Worm (Caenorhabditis elegans) whole organism, L3 larva: Measurements from ENCODE around the gene ncs-7.
A peak's percentile ranks its signal among the peaks of the same experiment; 100 is the strongest.

Experiments
- R02D3.7 ChIP-seq: fragments of 150-350 bp; optimal IDR thresholded peaks from 2 replicates; lab custom pipeline; 2014; ENCODE audit warnings: missing biosample characterization, missing genetic modification characterization
- ZK546.5 ChIP-seq: sonication (generic microtip); optimal IDR thresholded peaks from 2 replicates; lab custom pipeline; 2017; ENCODE audit warnings: missing biosample characterization, missing genetic modification characterization
- aly-2 ChIP-seq: fragments of 150-350 bp; optimal IDR thresholded peaks from 2 replicates; lab custom pipeline; 2014; ENCODE audit warnings: missing biosample characterization, missing genetic modification characterization
- ama-1 ChIP-seq: fragments of 150-350 bp; optimal IDR thresholded peaks from 2 replicates; lab custom pipeline; 2018
- ceh-16 ChIP-seq: sonication (generic microtip); optimal IDR thresholded peaks from 2 replicates; lab custom pipeline; 2017; ENCODE audit warnings: missing biosample characterization, missing genetic modification characterization
- ceh-28 ChIP-seq: fragments of 150-350 bp; optimal IDR thresholded peaks from 2 replicates; lab custom pipeline; 2014; ENCODE audit warnings: missing biosample characterization, missing genetic modification reagents, missing genetic modification characterization
- ceh-82 ChIP-seq: fragments of 150-350 bp; optimal IDR thresholded peaks from 2 replicates; lab custom pipeline; 2014; ENCODE audit warnings: missing biosample characterization, missing genetic modification characterization
- ceh-9 ChIP-seq: sonication (generic microtip); optimal IDR thresholded peaks from 2 replicates; lab custom pipeline; 2018; ENCODE audit warnings: missing biosample characterization, missing genetic modification characterization
- daf-12 ChIP-seq: fragments of 150-350 bp; optimal IDR thresholded peaks from 2 replicates; lab custom pipeline; 2014; ENCODE audit warnings: missing biosample characterization, missing genetic modification reagents, missing genetic modification characterization
- egl-27 ChIP-seq: sonication (generic microtip); optimal IDR thresholded peaks from 4 replicates; lab custom pipeline; 2017; ENCODE audit warnings: missing biosample characterization, missing genetic modification reagents, missing genetic modification characterization
- egl-5 ChIP-seq: fragments of 150-350 bp; optimal IDR thresholded peaks from 2 replicates; lab custom pipeline; 2017; ENCODE audit warnings: missing biosample characterization, missing genetic modification reagents, missing genetic modification characterization, inconsistent platforms
- elt-2 ChIP-seq: sonication (generic microtip); optimal IDR thresholded peaks from 2 replicates; lab custom pipeline; 2016; ENCODE audit warnings: missing genetic modification reagents, mild to moderate bottlenecking, missing genetic modification characterization, missing compliant biosample characterization
- elt-3 ChIP-seq, 3 experiments: fragments of 150-350 bp in 1 of 3; sonication (generic microtip) in 2 of 3; optimal IDR thresholded peaks; 2 replicates in 2 of 3; 4 replicates in 1 of 3; lab custom pipeline; 2014 to 2017; ENCODE audit warnings: missing biosample characterization in 3 of 3, missing genetic modification characterization in 3 of 3
- fkh-10 ChIP-seq: sonication (generic microtip); optimal IDR thresholded peaks from 2 replicates; lab custom pipeline; 2017; ENCODE audit warnings: missing biosample characterization, missing genetic modification reagents, missing genetic modification characterization
- fkh-2 ChIP-seq: fragments of 150-350 bp; optimal IDR thresholded peaks from 2 replicates; lab custom pipeline; 2014; ENCODE audit warnings: missing biosample characterization, missing genetic modification reagents, missing genetic modification characterization
- fos-1 ChIP-seq: fragments of 150-350 bp; optimal IDR thresholded peaks from 2 replicates; lab custom pipeline; 2014; ENCODE audit warnings: missing biosample characterization, missing genetic modification characterization
- hmg-11 ChIP-seq: sonication (generic microtip); optimal IDR thresholded peaks from 2 replicates; lab custom pipeline; 2016; ENCODE audit warnings: missing genetic modification characterization, missing compliant biosample characterization
- jun-1 ChIP-seq: fragments of 150-350 bp; optimal IDR thresholded peaks from 2 replicates; lab custom pipeline; 2014; ENCODE audit warnings: missing biosample characterization, missing genetic modification reagents, missing genetic modification characterization
- lin-15B ChIP-seq: fragments of 150-350 bp; optimal IDR thresholded peaks from 2 replicates; lab custom pipeline; 2014; ENCODE audit warnings: missing biosample characterization, missing genetic modification characterization
- lin-39 ChIP-seq: fragments of 150-350 bp; optimal IDR thresholded peaks from 2 replicates; lab custom pipeline; 2018; ENCODE audit warnings: missing biosample characterization, missing genetic modification reagents, missing genetic modification characterization
- lsy-12 ChIP-seq: sonication (generic microtip); optimal IDR thresholded peaks from 2 replicates; lab custom pipeline; 2016; ENCODE audit warnings: mild to moderate bottlenecking, missing genetic modification characterization, missing compliant biosample characterization
- mdl-1 ChIP-seq: fragments of 150-350 bp; optimal IDR thresholded peaks from 2 replicates; lab custom pipeline; 2014; ENCODE audit warnings: missing biosample characterization, missing genetic modification characterization
- mml-1 ChIP-seq: fragments of 150-350 bp; sonication (generic microtip); optimal IDR thresholded peaks from 3 replicates; lab custom pipeline; 2014; ENCODE audit warnings: missing biosample characterization, missing genetic modification characterization
- nfya-1 ChIP-seq: sonication (generic microtip); optimal IDR thresholded peaks from 2 replicates; lab custom pipeline; 2017; ENCODE audit warnings: missing genetic modification characterization, mild to moderate bottlenecking, missing compliant biosample characterization, antibody characterized with exemption, moderate library complexity; ENCODE audit not compliant: insufficient read depth
- nhr-11 ChIP-seq: fragments of 150-350 bp; optimal IDR thresholded peaks from 2 replicates; lab custom pipeline; 2014; ENCODE audit warnings: missing biosample characterization, missing genetic modification characterization
- nhr-12 ChIP-seq: fragments of 150-350 bp; optimal IDR thresholded peaks from 2 replicates; lab custom pipeline; 2014; ENCODE audit warnings: missing biosample characterization, missing genetic modification characterization
- nhr-23 ChIP-seq: fragments of 150-350 bp; optimal IDR thresholded peaks from 2 replicates; lab custom pipeline; 2014; ENCODE audit warnings: missing biosample characterization, missing genetic modification reagents, missing genetic modification characterization
- nhr-237 ChIP-seq: fragments of 150-350 bp; optimal IDR thresholded peaks from 2 replicates; lab custom pipeline; 2014; ENCODE audit warnings: missing biosample characterization, missing genetic modification characterization
- nhr-25 ChIP-seq: sonication (generic microtip); optimal IDR thresholded peaks from 2 replicates; lab custom pipeline; 2017; ENCODE audit warnings: missing biosample characterization, missing genetic modification characterization
- nhr-28 ChIP-seq: fragments of 150-350 bp; optimal IDR thresholded peaks from 2 replicates; lab custom pipeline; 2014; ENCODE audit warnings: missing biosample characterization, missing genetic modification characterization
- nhr-43 ChIP-seq: sonication (generic microtip); optimal IDR thresholded peaks from 2 replicates; lab custom pipeline; 2016; ENCODE audit warnings: mild to moderate bottlenecking, missing genetic modification characterization, missing compliant biosample characterization; ENCODE audit not compliant: poor library complexity, severe bottlenecking
- nhr-76 ChIP-seq: fragments of 150-350 bp; sonication (generic microtip); optimal IDR thresholded peaks from 5 replicates; lab custom pipeline; 2014; ENCODE audit warnings: missing biosample characterization, missing genetic modification characterization
- nhr-77 ChIP-seq: fragments of 150-350 bp; optimal IDR thresholded peaks from 2 replicates; lab custom pipeline; 2014; ENCODE audit warnings: missing biosample characterization, missing genetic modification characterization
- pha-4 ChIP-seq: fragments of 150-350 bp; optimal IDR thresholded peaks from 2 replicates; lab custom pipeline; 2014; ENCODE audit warnings: missing biosample characterization, missing genetic modification reagents, missing genetic modification characterization
- pqm-1 ChIP-seq: fragments of 150-350 bp; optimal IDR thresholded peaks from 2 replicates; lab custom pipeline; 2017; ENCODE audit warnings: missing biosample characterization, missing genetic modification characterization, inconsistent platforms
- sea-2 ChIP-seq: fragments of 150-350 bp; sonication (generic microtip); optimal IDR thresholded peaks from 4 replicates; lab custom pipeline; 2014; ENCODE audit warnings: missing biosample characterization, missing genetic modification reagents, missing genetic modification characterization
- skn-1 ChIP-seq: fragments of 150-350 bp; optimal IDR thresholded peaks from 2 replicates; lab custom pipeline; 2014; ENCODE audit warnings: missing biosample characterization, missing genetic modification characterization
- snpc-4 ChIP-seq: fragments of 150-350 bp; optimal IDR thresholded peaks from 2 replicates; lab custom pipeline; 2014; ENCODE audit warnings: missing biosample characterization, missing genetic modification characterization
- tbx-2 ChIP-seq: sonication (generic microtip); optimal IDR thresholded peaks from 2 replicates; lab custom pipeline; 2016; ENCODE audit warnings: mild to moderate bottlenecking, missing genetic modification characterization, missing compliant biosample characterization
- unc-39 ChIP-seq: sonication (generic microtip); optimal IDR thresholded peaks from 4 replicates; lab custom pipeline; 2017; ENCODE audit warnings: missing biosample characterization, missing genetic modification characterization
- unc-62 ChIP-seq: fragments of 150-350 bp; sonication (generic microtip); optimal IDR thresholded peaks from 4 replicates; lab custom pipeline; 2014; ENCODE audit warnings: missing biosample characterization, missing genetic modification reagents, missing genetic modification characterization
- zag-1 ChIP-seq: fragments of 150-350 bp; optimal IDR thresholded peaks from 2 replicates; lab custom pipeline; 2014; ENCODE audit warnings: missing biosample characterization, missing genetic modification characterization
- ztf-11 ChIP-seq: fragments of 150-350 bp; optimal IDR thresholded peaks from 2 replicates; lab custom pipeline; 2014; ENCODE audit warnings: missing biosample characterization, missing genetic modification characterization
- ztf-4 ChIP-seq: fragments of 150-350 bp; optimal IDR thresholded peaks from 2 replicates; lab custom pipeline; 2014; ENCODE audit warnings: missing biosample characterization, missing genetic modification characterization

ncs-7 gene

DNA sequence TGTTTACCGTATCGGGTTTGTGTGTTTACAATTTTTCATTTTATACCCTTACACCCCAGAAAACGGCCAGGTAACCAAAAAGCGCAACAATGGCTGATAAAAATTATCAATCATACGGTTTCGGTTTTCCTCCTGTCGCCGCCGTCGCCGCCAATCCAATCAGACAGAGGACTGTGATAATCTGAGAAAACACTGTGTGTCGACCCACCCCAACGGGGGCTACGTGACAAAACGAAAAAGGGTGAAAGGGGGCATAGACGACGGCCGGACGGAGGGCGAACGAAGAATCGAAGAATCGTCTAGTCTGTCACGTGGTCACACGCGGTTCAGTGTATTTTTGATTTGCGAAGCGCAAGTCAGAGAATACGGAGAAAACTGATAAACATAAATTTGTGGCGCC lies 16.5 kb downstream of the ncs-7 start:
- TF ChIP-seq lsy-12 (tag; lab: Kevin White, UChicago) = peak; percentile 61
- peak; percentile 62 for TF ChIP-seq ama-1 (lab: Kevin White, UChicago)
- peak; percentile 88 for TF ChIP-seq nhr-43 (tag; lab: Kevin White, UChicago)
- peak; percentile 77 for TF ChIP-seq nfya-1 (tag; lab: Kevin White, UChicago)
- peak; percentile 91 for TF ChIP-seq elt-2 (tag; lab: Kevin White, UChicago)
- no peak for TF ChIP-seq aly-2 (tag; lab: Kevin White, UChicago)
- no peak for TF ChIP-seq daf-12
- no peak for TF ChIP-seq zag-1 (tag; lab: Kevin White, UChicago)
- no peak for TF ChIP-seq ztf-11 (tag; lab: Kevin White, UChicago)
- peak; percentile 64 for TF ChIP-seq nhr-23 (tag; lab: Kevin White, UChicago)
- no peak for TF ChIP-seq ztf-4 (tag; lab: Kevin White, UChicago)
- peak in 1 of 3 experiments; percentile 34 for TF ChIP-seq elt-3 (tag; optimal IDR thresholded peaks at IDR 0.05; lab: Kevin White, UChicago)
- no peak for TF ChIP-seq ceh-9 (tag; lab: Kevin White, UChicago)
- peak; percentile 65 for TF ChIP-seq nhr-25 (tag; lab: Kevin White, UChicago)
- TF ChIP-seq lin-39 (tag; lab: Kevin White, UChicago) = peak; percentile 20
- TF ChIP-seq nhr-76 (tag; lab: Kevin White, UChicago) = no peak
- TF ChIP-seq pqm-1 (tag; lab: Kevin White, UChicago) = peak; percentile 66
- peak; percentile 41 for TF ChIP-seq tbx-2
- TF ChIP-seq pha-4 (tag; lab: Kevin White, UChicago) = peak; percentile 65
- TF ChIP-seq mdl-1 (tag; lab: Kevin White, UChicago) = peak; percentile 62
- no peak for TF ChIP-seq egl-27

DNA sequence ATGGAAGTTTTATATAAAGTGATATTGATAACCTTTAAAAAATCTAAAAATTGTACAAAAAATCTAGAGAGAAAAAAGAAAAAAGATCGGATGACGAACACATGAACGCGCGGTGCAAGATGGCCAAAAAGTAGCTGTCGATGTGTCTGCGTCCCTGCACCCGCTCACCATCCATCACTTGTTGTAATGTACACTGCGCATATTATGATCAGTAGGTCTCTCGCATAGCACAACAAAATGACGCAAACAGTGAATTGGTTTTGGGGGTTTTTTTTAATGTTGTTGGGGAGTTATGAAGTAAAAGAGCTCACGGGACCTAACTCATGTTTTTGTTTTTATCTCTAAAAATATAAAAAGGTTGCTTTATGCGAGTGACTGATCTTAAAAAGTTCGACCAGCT lies 17.4 kb downstream of the ncs-7 start:
- no peak for TF ChIP-seq daf-12
- TF ChIP-seq fos-1 (tag; lab: Kevin White, UChicago) = no peak
- no peak for TF ChIP-seq nhr-76 (tag; lab: Kevin White, UChicago)
- TF ChIP-seq unc-62 (GFP tag; lab: Kevin White, UChicago) = no peak
- TF ChIP-seq ZK546.5 (tag; lab: Kevin White, UChicago) = no peak
- TF ChIP-seq tbx-2 = no peak
- TF ChIP-seq nhr-25 (tag; lab: Kevin White, UChicago) = no peak
- peak; percentile 47 for TF ChIP-seq nhr-43 (tag; lab: Kevin White, UChicago)
- peak; percentile 50 for TF ChIP-seq lin-39 (tag; lab: Kevin White, UChicago)
- no peak for TF ChIP-seq ceh-82 (tag; lab: Kevin White, UChicago)
- TF ChIP-seq fkh-2 (tag; lab: Kevin White, UChicago) = no peak
- TF ChIP-seq hmg-11 (tag; lab: Kevin White, UChicago) = peak; percentile 15
- TF ChIP-seq sea-2 (GFP tag; lab: Kevin White, UChicago) = no peak
- no peak for TF ChIP-seq ceh-16 (tag; lab: Kevin White, UChicago)
- no peak for TF ChIP-seq aly-2 (tag; lab: Kevin White, UChicago)
- TF ChIP-seq egl-5 (tag; lab: Kevin White, UChicago) = peak; percentile 49
- TF ChIP-seq nfya-1 (tag; lab: Kevin White, UChicago) = no peak
- no peak for TF ChIP-seq skn-1 (tag; lab: Kevin White, UChicago)
- TF ChIP-seq nhr-28 (tag; lab: Kevin White, UChicago) = no peak
- no peak for TF ChIP-seq nhr-12 (tag; lab: Kevin White, UChicago)
- TF ChIP-seq pqm-1 (tag; lab: Kevin White, UChicago) = no peak
- no peak for TF ChIP-seq lsy-12 (tag; lab: Kevin White, UChicago)
- no peak for TF ChIP-seq unc-39 (tag; lab: Kevin White, UChicago)
- no peak for TF ChIP-seq ceh-9 (tag; lab: Kevin White, UChicago)
- TF ChIP-seq egl-27 = no peak
- TF ChIP-seq pha-4 (tag; lab: Kevin White, UChicago) = peak; percentile 30
- no peak for TF ChIP-seq nhr-77 (tag; lab: Kevin White, UChicago)
- TF ChIP-seq lin-15B (tag; lab: Kevin White, UChicago) = no peak
- no peak for TF ChIP-seq R02D3.7 (tag; lab: Kevin White, UChicago)
- TF ChIP-seq ceh-28 (tag; lab: Kevin White, UChicago) = no peak
- no peak for TF ChIP-seq ama-1 (lab: Kevin White, UChicago)
- no peak for TF ChIP-seq jun-1 (tag; lab: Kevin White, UChicago)
- no peak for TF ChIP-seq nhr-11 (tag; lab: Kevin White, UChicago)
- TF ChIP-seq zag-1 (tag; lab: Kevin White, UChicago) = no peak
- TF ChIP-seq fkh-10 (GFP tag; lab: Kevin White, UChicago) = no peak
- TF ChIP-seq nhr-237 (tag; lab: Kevin White, UChicago) = no peak
- TF ChIP-seq elt-2 (tag; lab: Kevin White, UChicago) = no peak
- no peak for TF ChIP-seq ztf-11 (tag; lab: Kevin White, UChicago)
- TF ChIP-seq mml-1 (tag; lab: Kevin White, UChicago) = peak; percentile 11
- TF ChIP-seq snpc-4 (tag; lab: Kevin White, UChicago) = no peak
- TF ChIP-seq nhr-23 (tag; lab: Kevin White, UChicago) = no peak
